Worm (Caenorhabditis elegans) whole organism, L3 larva: ENCODE data around the gene Y6E2A.5.

ENCODE experiments used
- fkh-10 ChIP-seq: sonication (generic microtip); optimal IDR thresholded peaks from 2 replicates; lab custom pipeline; 2017; ENCODE audit warnings: missing biosample characterization, missing genetic modification reagents, missing genetic modification characterization
- fos-1 ChIP-seq: fragments of 150-350 bp; optimal IDR thresholded peaks from 2 replicates; lab custom pipeline; 2014; ENCODE audit warnings: missing biosample characterization, missing genetic modification characterization
- nhr-67 ChIP-seq: fragments of 150-350 bp; optimal IDR thresholded peaks from 2 replicates; lab custom pipeline; 2014; ENCODE audit warnings: missing biosample characterization, missing genetic modification characterization
- tbx-2 ChIP-seq: sonication (generic microtip); optimal IDR thresholded peaks from 2 replicates; lab custom pipeline; 2016; ENCODE audit warnings: mild to moderate bottlenecking, missing genetic modification characterization, missing compliant biosample characterization

DNA sequence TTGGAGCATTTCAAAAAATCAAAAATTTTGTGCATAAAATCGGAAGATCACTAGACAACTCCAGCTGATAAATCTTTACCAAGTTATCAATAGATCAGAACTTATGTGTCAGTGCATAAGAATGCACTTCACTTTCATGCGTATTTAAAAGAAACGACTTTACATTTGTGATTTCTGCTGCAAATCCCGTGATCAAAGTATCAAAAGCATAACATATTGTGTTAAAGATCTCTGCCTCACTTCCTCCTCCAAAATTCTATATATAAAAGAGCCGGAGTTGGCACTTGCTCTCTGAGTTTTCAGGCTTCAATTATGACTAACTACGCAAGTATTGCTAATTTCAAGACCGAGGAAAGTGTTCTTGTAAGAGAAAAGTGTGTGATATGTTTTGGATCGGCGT lies 24.8 kb downstream of the Y6E2A.5 start, which contains the start of gene nhr-198:
- TF ChIP-seq fos-1 (tag; lab: Kevin White, UChicago) (no peak), nhr-67 (no peak), tbx-2 (tag; lab: Kevin White, UChicago) (no peak), fkh-10 (no peak)
